Worm (Caenorhabditis elegans) whole organism, young adult: ENCODE results near the gene pmp-5.

ENCODE experiments used
- C06A6.2 ChIP-seq: fragments of 200-800 bp; sonication (Bioruptor generic); conservative IDR thresholded peaks from 2 replicates; pipeline ENCODE4 v1.3.6; 2022; ENCODE audit warnings: missing genetic modification characterization, missing compliant biosample characterization
- F22D6.2 ChIP-seq: sonication (generic microtip); optimal IDR thresholded peaks from 2 replicates; lab custom pipeline; 2016; ENCODE audit warnings: mild to moderate bottlenecking, missing genetic modification characterization, missing compliant biosample characterization
- F37B4.10 ChIP-seq: fragments of 200-800 bp; sonication (Bioruptor generic); IDR thresholded peaks from 2 replicates; pipeline ENCODE4 v1.3.6; 2022; ENCODE audit warnings: missing genetic modification characterization, missing compliant biosample characterization
- F49E8.2 ChIP-seq: sonication (generic microtip); optimal IDR thresholded peaks from 3 replicates; lab custom pipeline; 2017; ENCODE audit warnings: missing genetic modification characterization, mild to moderate bottlenecking, missing compliant biosample characterization, antibody characterized with exemption, moderate library complexity; ENCODE audit not compliant: insufficient read depth
- T07F8.4 ChIP-seq: sonication (generic microtip); optimal IDR thresholded peaks from 2 replicates; lab custom pipeline; 2016; ENCODE audit warnings: mild to moderate bottlenecking, missing genetic modification characterization, moderate library complexity, missing compliant biosample characterization
- ceh-91 ChIP-seq: fragments of 200-800 bp; sonication (Bioruptor generic); IDR thresholded peaks from 2 replicates; pipeline ENCODE4 v1.3.6; 2022; ENCODE audit warnings: missing genetic modification reagents, missing genetic modification characterization, missing compliant biosample characterization
- dox-1 ChIP-seq: fragments of 200-800 bp; sonication (Bioruptor generic); IDR thresholded peaks from 2 replicates; pipeline ENCODE4 v1.3.6; 2022; ENCODE audit warnings: missing genetic modification reagents, missing genetic modification characterization, missing compliant biosample characterization
- egl-44 ChIP-seq: fragments of 200-800 bp; sonication (Bioruptor generic); IDR thresholded peaks from 2 replicates; pipeline ENCODE4 v1.3.6; 2022; ENCODE audit warnings: missing genetic modification reagents, missing genetic modification characterization, missing compliant biosample characterization
- rpc-1 ChIP-seq, 2 experiments: fragments of 150-350 bp in 1 of 2; sonication (generic microtip) in 1 of 2; optimal IDR thresholded peaks; 2 replicates each; lab custom pipeline; 2014 to 2018; ENCODE audit warnings: missing biosample characterization in 1 of 2, missing genetic modification characterization in 1 of 2, missing genetic modification reagents in 1 of 2, missing genotype in 1 of 2
- sea-2 ChIP-seq: fragments of 200-800 bp; sonication (Bioruptor generic); IDR thresholded peaks from 2 replicates; pipeline ENCODE4 v1.3.6; 2022; ENCODE audit warnings: missing genetic modification characterization, missing compliant biosample characterization
- snpc-4 ChIP-seq, 5 experiments: fragments of 150-350 bp in 1 of 5; sonication (generic microtip) in 4 of 5; optimal IDR thresholded peaks; 2 replicates each; lab custom pipeline; 2014 to 2018; ENCODE audit warnings: missing genetic modification characterization in 5 of 5, missing biosample characterization in 3 of 5, antibody characterized with exemption in 2 of 5, mild to moderate bottlenecking in 2 of 5, missing compliant biosample characterization in 2 of 5, missing genotype in 2 of 5, moderate library complexity in 2 of 5, missing genetic modification reagents in 1 of 5
- unc-130 ChIP-seq: sonication (generic microtip); optimal IDR thresholded peaks from 2 replicates; lab custom pipeline; 2016; ENCODE audit warnings: missing genetic modification reagents, missing genetic modification characterization, missing compliant biosample characterization

ce11 chrV:6666557-6666956 is 944 bp upstream of the pmp-5 start:
- no peak for TF ChIP-seq T07F8.4 (tag; lab: Kevin White, UChicago)
- no peak for TF ChIP-seq egl-44 (GFP tag; lab: Robert Waterston, UW)
- no peak for TF ChIP-seq unc-130
- no peak for TF ChIP-seq dox-1 (GFP tag; lab: Robert Waterston, UW)
- no peak for TF ChIP-seq F37B4.10 (GFP tag; lab: Robert Waterston, UW)
- no peak for TF ChIP-seq C06A6.2
- no peak for TF ChIP-seq F49E8.2 (tag; lab: Kevin White, UChicago)
- no peak for TF ChIP-seq snpc-4 (GFP tag; optimal IDR thresholded peaks at IDR 0.05; lab: Kevin White, UChicago)
- no peak for TF ChIP-seq snpc-4 (tag; optimal IDR thresholded peaks at IDR 0.05; lab: Kevin White, UChicago)
- TF ChIP-seq sea-2 (GFP tag; lab: Robert Waterston, UW): no peak
- TF ChIP-seq F22D6.2: no peak
- TF ChIP-seq ceh-91: no peak
- TF ChIP-seq rpc-1 (optimal IDR thresholded peaks at IDR 0.05; lab: Kevin White, UChicago): no peak
- TF ChIP-seq rpc-1 (tag; optimal IDR thresholded peaks at IDR 0.05; lab: Kevin White, UChicago): no peak
